Fruit fly (Drosophila melanogaster): ENCODE measurements around the gene CG11373.

CG11373 gene

dm6 chr3R:5998235-5998666 lies 37.5 kb upstream of the CG11373 start (continued):
- TF ChIP-seq CG10565 (GFP tag; optimal IDR thresholded peaks at IDR 0.05) (no peak), CG18011 (GFP tag; optimal IDR thresholded peaks at IDR 0.05) (no peak), CG15601 (tag; optimal IDR thresholded peaks at IDR 0.05) (no peak), gsb-n (tag; optimal IDR thresholded peaks at IDR 0.05) (peak; percentile 3), Med (GFP tag) (peak; percentile 78), Ptx1 (GFP tag; IDR thresholded peaks at IDR 0.05) (peak; percentile 58), z (GFP tag; IDR thresholded peaks at IDR 0.05) (no peak), CG34224 (GFP tag; IDR thresholded peaks at IDR 0.05; ENCODE audit: partially characterized antibody) (no peak), CG15696 (tag; optimal IDR thresholded peaks at IDR 0.05) (no peak), CG8089 (GFP tag; optimal IDR thresholded peaks at IDR 0.05) (peak; percentile 23), CG17186 (GFP tag; optimal IDR thresholded peaks at IDR 0.05) (no peak), CG4820 (GFP tag; optimal IDR thresholded peaks at IDR 0.05) (peak; percentile 36), sens-2 (GFP tag; IDR thresholded peaks at IDR 0.05) (no peak), CG8290 (GFP tag; optimal IDR thresholded peaks at IDR 0.05) (no peak), CG8290 (tag; optimal IDR thresholded peaks at IDR 0.05) (no peak), tup (GFP tag; optimal IDR thresholded peaks at IDR 0.05) (no peak), run (tag; optimal IDR thresholded peaks at IDR 0.05) (no peak), CG16863 (GFP tag; optimal IDR thresholded peaks at IDR 0.05) (peak; percentile 42), Dbx (GFP tag; IDR thresholded peaks at IDR 0.05) (no peak), CG12071 (GFP tag; optimal IDR thresholded peaks at IDR 0.05) (peak; percentile 37), Awh (GFP tag; IDR thresholded peaks at IDR 0.05) (no peak), CG6683 (GFP tag; optimal IDR thresholded peaks at IDR 0.05) (peak; percentile 14), dpn (GFP tag; optimal IDR thresholded peaks at IDR 0.05) (peak; percentile 34 to 53), sc (optimal IDR thresholded peaks at IDR 0.05) (no peak), sc (GFP tag; optimal IDR thresholded peaks at IDR 0.05) (no peak), D19A (tag; optimal IDR thresholded peaks at IDR 0.05) (no peak), fd96Cb (tag; optimal IDR thresholded peaks at IDR 0.05) (peak; percentile 61), CG18619 (GFP tag; optimal IDR thresholded peaks at IDR 0.05) (peak; percentile 50), CG2712 (tag; optimal IDR thresholded peaks at IDR 0.05) (peak; percentile 65), CG12104 (GFP tag; optimal IDR thresholded peaks at IDR 0.05) (no peak), HHEX (GFP tag; optimal IDR thresholded peaks at IDR 0.05) (peak; percentile 41), CG1647 (GFP tag; optimal IDR thresholded peaks at IDR 0.05) (no peak), CG13624 (GFP tag; optimal IDR thresholded peaks at IDR 0.05) (peak; percentile 36), pho (GFP tag; optimal IDR thresholded peaks at IDR 0.05) (peak; percentile 42), CG10462 (GFP tag; optimal IDR thresholded peaks at IDR 0.05) (no peak), lov (optimal IDR thresholded peaks at IDR 0.05) (no peak), lov (GFP tag; IDR thresholded peaks at IDR 0.05) (no peak), Aef1 (GFP tag; IDR thresholded peaks at IDR 0.05) (no peak), pros (GFP tag; optimal IDR thresholded peaks at IDR 0.05) (no peak), crol (GFP tag; IDR thresholded peaks at IDR 0.05) (no peak), ems (GFP tag; optimal IDR thresholded peaks at IDR 0.05) (peak; percentile 27), Chrac-16 (GFP tag; optimal IDR thresholded peaks at IDR 0.05) (peak; percentile 18), CG11560 (tag; IDR thresholded peaks at IDR 0.05) (no peak), zfh1 (GFP tag; IDR thresholded peaks at IDR 0.05) (peak; percentile 51; the same call in 1 of the 3 replicates), CG31365 (tag; optimal IDR thresholded peaks at IDR 0.05) (no peak), CG17829 (tag; optimal IDR thresholded peaks at IDR 0.05) (peak; percentile 46), CG3065 (GFP tag; optimal IDR thresholded peaks at IDR 0.05) (no peak), CG2116 (GFP tag; optimal IDR thresholded peaks at IDR 0.05) (peak; percentile 21), CG30403 (GFP tag; optimal IDR thresholded peaks at IDR 0.05) (peak; percentile 67), wdn (GFP tag; IDR thresholded peaks at IDR 0.05) (no peak), Rx (GFP tag; IDR thresholded peaks at IDR 0.05) (no peak)

All from whole organism, embryonic.